Worm (Caenorhabditis elegans): ENCODE data around the gene W02A2.12.

DNA sequence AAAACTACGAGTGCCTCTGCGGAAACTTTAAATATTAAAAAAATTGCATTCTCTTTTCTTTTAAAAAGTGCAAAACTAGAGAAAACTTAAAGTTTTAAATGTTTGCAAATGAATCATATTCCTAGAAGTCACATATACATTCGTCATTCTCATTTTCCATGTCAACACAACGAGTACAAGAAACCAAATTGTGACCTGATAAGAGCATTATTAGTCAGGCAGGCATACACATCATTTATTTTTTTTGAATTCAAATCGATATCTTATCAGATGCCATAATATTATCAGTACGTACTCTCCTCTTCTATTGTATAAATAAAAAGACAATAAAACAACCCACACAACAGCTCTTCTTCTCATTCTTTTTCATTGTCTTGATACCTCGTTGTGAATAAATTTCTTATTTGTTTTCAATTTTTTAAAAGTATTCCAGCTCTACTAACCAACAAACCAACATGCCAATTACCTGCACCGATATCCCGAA, 1.4 kb downstream of the W02A2.12 start, which contains the start of gene W02A2.9:
- TF ChIP-seq ama-1 (optimal IDR thresholded peaks at IDR 0.05) (no peak), ets-7 (tag; optimal IDR thresholded peaks at IDR 0.05) (no peak)
